Fruit fly (Drosophila melanogaster): ENCODE results near the gene Arts.
A peak's percentile ranks its signal among the peaks of the same experiment; 100 is the strongest.

The Arts gene

DNA sequence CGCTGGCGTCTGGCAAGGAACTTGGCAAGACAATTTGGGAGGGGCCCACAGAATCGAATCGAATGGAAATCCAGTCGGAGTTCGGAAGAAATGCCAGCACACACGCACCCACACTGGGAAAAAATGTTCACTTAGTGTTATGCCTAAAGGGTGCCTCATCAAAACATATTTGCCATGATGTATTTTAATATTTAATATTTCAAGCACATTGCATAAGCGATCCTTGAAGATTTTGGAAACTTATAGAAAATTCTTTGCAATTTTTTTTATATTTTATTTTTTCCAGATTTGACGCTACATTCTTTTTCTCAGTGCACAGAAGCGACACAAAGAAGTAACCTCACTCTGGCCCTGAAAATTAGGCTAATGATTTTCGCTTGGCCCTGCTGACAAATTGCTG, 36.6 kb upstream of the Arts start (continued):
- peak; percentile 70 for TF ChIP-seq Med (GFP tag)
- TF ChIP-seq CG11085 (GFP tag; IDR thresholded peaks at IDR 0.05), result no peak
- TF ChIP-seq CG13424 (tag; optimal IDR thresholded peaks at IDR 0.05), result no peak
- TF ChIP-seq CG12155 (GFP tag; optimal IDR thresholded peaks at IDR 0.05), result no peak
- TF ChIP-seq CG10979 (tag; optimal IDR thresholded peaks at IDR 0.05), result peak; percentile 43
- no peak for TF ChIP-seq CG17385 (GFP tag; optimal IDR thresholded peaks at IDR 0.05)
- TF ChIP-seq wdn (GFP tag; IDR thresholded peaks at IDR 0.05), result no peak
- TF ChIP-seq inv (GFP tag; IDR thresholded peaks at IDR 0.05; ENCODE audit: partially characterized antibody), result no peak
- TF ChIP-seq her (GFP tag; optimal IDR thresholded peaks at IDR 0.05), result no peak
- TF ChIP-seq CG10543 (GFP tag; optimal IDR thresholded peaks at IDR 0.05), result no peak
- TF ChIP-seq gsb-n (tag; optimal IDR thresholded peaks at IDR 0.05), result no peak
- TF ChIP-seq pb (GFP tag; optimal IDR thresholded peaks at IDR 0.05), result no peak
- TF ChIP-seq unpg (GFP tag; optimal IDR thresholded peaks at IDR 0.05), result peak; percentile 13
- TF ChIP-seq Blimp-1 (GFP tag; optimal IDR thresholded peaks at IDR 0.05), result peak; percentile 19
- TF ChIP-seq CG30403 (GFP tag; optimal IDR thresholded peaks at IDR 0.05), result no peak
- no peak for TF ChIP-seq CG10565 (GFP tag; optimal IDR thresholded peaks at IDR 0.05)
- TF ChIP-seq fd96Cb (tag; optimal IDR thresholded peaks at IDR 0.05), result no peak
- peak; percentile 25; the same call in 1 of the 2 replicates for TF ChIP-seq Atf6 (GFP tag; IDR thresholded peaks at IDR 0.05)
- TF ChIP-seq Elba2 (GFP tag; optimal IDR thresholded peaks at IDR 0.05), result no peak
- no peak for TF ChIP-seq CG1792 (GFP tag; optimal IDR thresholded peaks at IDR 0.05)
- TF ChIP-seq btn (GFP tag; optimal IDR thresholded peaks at IDR 0.05), result no peak
- TF ChIP-seq slp2 (GFP tag; optimal IDR thresholded peaks at IDR 0.05), result no peak
- no peak for TF ChIP-seq CG10274 (GFP tag; optimal IDR thresholded peaks at IDR 0.05)
- no peak for TF ChIP-seq CG16863 (GFP tag; optimal IDR thresholded peaks at IDR 0.05)
- TF ChIP-seq CG2889 (GFP tag; IDR thresholded peaks at IDR 0.05), result no peak
- no peak for TF ChIP-seq ind (GFP tag; optimal IDR thresholded peaks at IDR 0.05)
- no peak for TF ChIP-seq vvl (GFP tag; IDR thresholded peaks at IDR 0.05)
- TF ChIP-seq CG15479 (GFP tag; optimal IDR thresholded peaks at IDR 0.05), result no peak
- TF ChIP-seq CG1602 (GFP tag; optimal IDR thresholded peaks at IDR 0.05), result no peak
- no peak for TF ChIP-seq Oli (tag; optimal IDR thresholded peaks at IDR 0.05)
- TF ChIP-seq Awh (GFP tag; IDR thresholded peaks at IDR 0.05), result no peak
- TF ChIP-seq dmrt99B (tag; optimal IDR thresholded peaks at IDR 0.05), result peak; percentile 7
- no peak for TF ChIP-seq fu2 (GFP tag; optimal IDR thresholded peaks at IDR 0.05)
- TF ChIP-seq hb (GFP tag; IDR thresholded peaks at IDR 0.05; ENCODE audit: partially characterized antibody), result no peak
- no peak for TF ChIP-seq CG3407 (GFP tag; optimal IDR thresholded peaks at IDR 0.05)
- TF ChIP-seq Optix (GFP tag; IDR thresholded peaks at IDR 0.05), result no peak
- TF ChIP-seq prd (optimal IDR thresholded peaks at IDR 0.05), result no peak
- TF ChIP-seq prd (GFP tag; IDR thresholded peaks at IDR 0.05), result peak; percentile 50; the same call in 2 of the 3 replicates
- TF ChIP-seq dmrt11E (tag; optimal IDR thresholded peaks at IDR 0.05), result peak; percentile 34
- peak; percentile 17 for TF ChIP-seq CoRest (tag; optimal IDR thresholded peaks at IDR 0.05)
- no peak for TF ChIP-seq CG32772 (GFP tag; IDR thresholded peaks at IDR 0.05)
- TF ChIP-seq gem (tag; optimal IDR thresholded peaks at IDR 0.05), result peak; percentile 30
- TF ChIP-seq jumu (GFP tag; optimal IDR thresholded peaks at IDR 0.05), result no peak
- TF ChIP-seq Neu2 (GFP tag; optimal IDR thresholded peaks at IDR 0.05; ENCODE audit: borderline replicate concordance), result no peak
- TF ChIP-seq esg (GFP tag; conservative IDR thresholded peaks at IDR 0.05), result no peak
- no peak for TF ChIP-seq CG7745 (tag; optimal IDR thresholded peaks at IDR 0.05)
- TF ChIP-seq pros (GFP tag; optimal IDR thresholded peaks at IDR 0.05), result no peak
- peak; percentile 68 for TF ChIP-seq sens (GFP tag)
- TF ChIP-seq HHEX (GFP tag; optimal IDR thresholded peaks at IDR 0.05), result no peak
- peak; percentile 29 for TF ChIP-seq CG12391 (tag; optimal IDR thresholded peaks at IDR 0.05)
- no peak for TF ChIP-seq psq (GFP tag; optimal IDR thresholded peaks at IDR 0.05)
- no peak for TF ChIP-seq CG15269 (tag; optimal IDR thresholded peaks at IDR 0.05)

Measured in whole organism, embryonic.